Worm (Caenorhabditis elegans): ENCODE measurements around the gene srg-10.

Gene srg-10

ce11 chrIII:4721750-4722149 lies 44.2 kb downstream of the srg-10 start, which contains the start of gene acy-1:
TSS of gene acy-1 (plus strand) at chrIII:4722095.
- TF ChIP-seq nhr-43 (tag; optimal IDR thresholded peaks at IDR 0.05; ENCODE audit: poor library complexity, severe bottlenecking) (no peak), elt-2 (tag; optimal IDR thresholded peaks at IDR 0.05) (no peak), nhr-67 (tag; optimal IDR thresholded peaks at IDR 0.05) (no peak), ceh-16 (tag; optimal IDR thresholded peaks at IDR 0.05) (no peak), egl-5 (tag; optimal IDR thresholded peaks at IDR 0.05) (peak; percentile 91), lin-39 (tag; optimal IDR thresholded peaks at IDR 0.05) (peak; percentile 91), nhr-77 (tag; optimal IDR thresholded peaks at IDR 0.05) (no peak), hmg-11 (tag; optimal IDR thresholded peaks at IDR 0.05) (peak; percentile 93), fkh-10 (GFP tag; optimal IDR thresholded peaks at IDR 0.05) (peak; percentile 23), unc-62 (GFP tag; optimal IDR thresholded peaks at IDR 0.05) (peak; percentile 7), R02D3.7 (tag; optimal IDR thresholded peaks at IDR 0.05) (peak; percentile 8), lin-15B (tag; optimal IDR thresholded peaks at IDR 0.05) (peak; percentile 79), nhr-11 (tag; optimal IDR thresholded peaks at IDR 0.05) (peak; percentile 59), pha-4 (tag; optimal IDR thresholded peaks at IDR 0.05) (peak; percentile 78), snpc-4 (tag; optimal IDR thresholded peaks at IDR 0.05) (peak; percentile 51), eor-1 (tag; optimal IDR thresholded peaks at IDR 0.05) (no peak), nfya-1 (tag; optimal IDR thresholded peaks at IDR 0.05; ENCODE audit: insufficient read depth) (peak; percentile 93), mdl-1 (tag; optimal IDR thresholded peaks at IDR 0.05) (no peak), nhr-25 (tag; optimal IDR thresholded peaks at IDR 0.05) (no peak), pqm-1 (tag; optimal IDR thresholded peaks at IDR 0.05) (no peak), elt-1 (tag; optimal IDR thresholded peaks at IDR 0.05) (peak; percentile 46), daf-12 (tag; optimal IDR thresholded peaks at IDR 0.05) (no peak), nhr-23 (tag; optimal IDR thresholded peaks at IDR 0.05) (peak; percentile 48), ztf-4 (tag; optimal IDR thresholded peaks at IDR 0.05) (no peak), nhr-237 (tag; optimal IDR thresholded peaks at IDR 0.05) (no peak), tbx-2 (tag; optimal IDR thresholded peaks at IDR 0.05) (peak; percentile 21), sea-2 (GFP tag; optimal IDR thresholded peaks at IDR 0.05) (no peak), ceh-28 (tag; optimal IDR thresholded peaks at IDR 0.05) (peak; percentile 1)

- TF ChIP-seq nhr-237 (tag; optimal IDR thresholded peaks at IDR 0.05) (no peak), lin-39 (tag; optimal IDR thresholded peaks at IDR 0.05) (peak; percentile 6), fkh-10 (GFP tag; optimal IDR thresholded peaks at IDR 0.05) (peak; percentile 24), egl-5 (tag; optimal IDR thresholded peaks at IDR 0.05) (peak; percentile 33), ceh-28 (tag; optimal IDR thresholded peaks at IDR 0.05) (no peak), nfya-1 (tag; optimal IDR thresholded peaks at IDR 0.05; ENCODE audit: insufficient read depth) (peak; percentile 50)
These were observed 46.4 kb downstream of the srg-10 start for ce11 chrIII:4723922-4724321.
